Fruit fly (Drosophila melanogaster) whole organism, embryonic: Measurements from ENCODE around the gene CG31122.

Experiments used
- CG10543 ChIP-seq: fragments of 200-800 bp; sonication (Bioruptor generic); optimal IDR thresholded peaks from 3 replicates; lab custom pipeline; 2017; ENCODE audit warnings: missing biosample characterization, mild to moderate bottlenecking, missing genetic modification characterization, moderate library complexity
- CG11456 ChIP-seq: fragments of 200-800 bp; sonication (Bioruptor generic); IDR thresholded peaks from 3 replicates; pipeline ENCODE4 v1.3.6; 2022; ENCODE audit warnings: missing biosample characterization, missing genetic modification characterization
- CG12769 ChIP-seq: fragments of 200-800 bp; sonication (Bioruptor generic); optimal IDR thresholded peaks from 2 replicates; lab custom pipeline; 2019; ENCODE audit warnings: missing biosample characterization, mild to moderate bottlenecking, missing genetic modification characterization, moderate library complexity
- CG15073 ChIP-seq: fragments of 200-800 bp; sonication (Bioruptor generic); optimal IDR thresholded peaks from 2 replicates; lab custom pipeline; 2016; ENCODE audit warnings: missing biosample characterization, missing genetic modification characterization
- CG16815 ChIP-seq: fragments of 200-800 bp; sonication (Bioruptor generic); optimal IDR thresholded peaks from 3 replicates; lab custom pipeline; 2017; ENCODE audit warnings: missing biosample characterization, mild to moderate bottlenecking, missing genetic modification characterization
- CG1792 ChIP-seq: fragments of 200-800 bp; sonication (Bioruptor generic); optimal IDR thresholded peaks from 2 replicates; lab custom pipeline; 2016; ENCODE audit warnings: missing biosample characterization, missing genetic modification characterization
- CG18011 ChIP-seq: fragments of 200-800 bp; sonication (Bioruptor generic); optimal IDR thresholded peaks from 2 replicates; lab custom pipeline; 2017; ENCODE audit warnings: missing biosample characterization, missing genetic modification characterization, mild to moderate bottlenecking, moderate library complexity, missing genotype
- CG18476 ChIP-seq: fragments of 200-800 bp; sonication (Bioruptor generic); optimal IDR thresholded peaks from 2 replicates; lab custom pipeline; 2016; ENCODE audit warnings: missing biosample characterization, mild to moderate bottlenecking, missing genetic modification characterization
- CG30431 ChIP-seq: fragments of 200-800 bp; sonication (Bioruptor generic); optimal IDR thresholded peaks from 2 replicates; lab custom pipeline; 2017; ENCODE audit warnings: missing biosample characterization, missing genetic modification characterization
- CG31224 ChIP-seq: fragments of 200-800 bp; sonication (Bioruptor generic); IDR thresholded peaks from 2 replicates; pipeline ENCODE4 v1.3.6; 2022; ENCODE audit warnings: missing biosample characterization, missing genetic modification characterization
- CG4730 ChIP-seq: fragments of 200-800 bp; sonication (Bioruptor generic); IDR thresholded peaks from 2 replicates; pipeline ENCODE4 v1.3.6; 2022; ENCODE audit warnings: missing biosample characterization, missing genetic modification characterization
- CG6854 ChIP-seq: fragments of 200-800 bp; sonication (Bioruptor generic); optimal IDR thresholded peaks from 3 replicates; lab custom pipeline; 2017; ENCODE audit warnings: missing biosample characterization, mild to moderate bottlenecking, missing genetic modification characterization
- CG7963 ChIP-seq: fragments of 200-800 bp; sonication (Bioruptor generic); IDR thresholded peaks from 3 replicates; pipeline ENCODE4 v1.3.6; 2022; ENCODE audit warnings: missing biosample characterization, missing genetic modification characterization; ENCODE audit not compliant: partially characterized antibody
- CG8359 ChIP-seq: fragments of 200-800 bp; sonication (Bioruptor generic); optimal IDR thresholded peaks from 2 replicates; lab custom pipeline; 2017; ENCODE audit warnings: missing biosample characterization, mild to moderate bottlenecking, missing genetic modification characterization, borderline replicate concordance
- CG8478 ChIP-seq: fragments of >200 bp; optimal IDR thresholded peaks from 2 replicates; lab custom pipeline; 2018
- CG8765 ChIP-seq: fragments of 200-800 bp; sonication (Bioruptor generic); IDR thresholded peaks from 2 replicates; pipeline ENCODE4 v1.3.6; 2022; ENCODE audit warnings: missing biosample characterization, missing genetic modification characterization
- D19A ChIP-seq: fragments of 200-800 bp; optimal IDR thresholded peaks from 3 replicates; lab custom pipeline; 2019; ENCODE audit warnings: missing biosample characterization, mild to moderate bottlenecking, missing genetic modification characterization, moderate library complexity
- Dip2 ChIP-seq: fragments of 200-800 bp; sonication (Bioruptor generic); IDR thresholded peaks from 2 replicates; pipeline ENCODE4 v1.3.6; 2022; ENCODE audit warnings: missing biosample characterization, missing genetic modification characterization
- Doc2 ChIP-seq: fragments of 200-800 bp; sonication (Bioruptor generic); IDR thresholded peaks from 2 replicates; pipeline ENCODE4 v1.3.6; 2022; ENCODE audit warnings: missing biosample characterization, missing genetic modification characterization
- Dp ChIP-seq: fragments of 200-800 bp; sonication (Bioruptor generic); optimal IDR thresholded peaks from 2 replicates; lab custom pipeline; 2018; ENCODE audit warnings: missing biosample characterization, mild to moderate bottlenecking, missing genetic modification characterization, moderate library complexity
- E2f2 ChIP-seq: fragments of 200-800 bp; sonication (Bioruptor generic); IDR thresholded peaks from 2 replicates; pipeline ENCODE4 v1.3.6; 2022; ENCODE audit warnings: missing biosample characterization, missing genetic modification characterization
- Fer2 ChIP-seq: fragments of 200-800 bp; sonication (Bioruptor generic); optimal IDR thresholded peaks from 2 replicates; lab custom pipeline; 2018; ENCODE audit warnings: missing biosample characterization, mild to moderate bottlenecking, missing genetic modification characterization, moderate library complexity
- MBD-R2 ChIP-seq: fragments of 200-800 bp; sonication (Bioruptor generic); IDR thresholded peaks from 2 replicates; pipeline ENCODE4 v1.3.6; 2022; ENCODE audit warnings: missing biosample characterization, missing genetic modification characterization
- Max ChIP-seq: fragments of 200-800 bp; sonication (Bioruptor generic); optimal IDR thresholded peaks from 2 replicates; lab custom pipeline; 2016; ENCODE audit warnings: missing biosample characterization, mild to moderate bottlenecking, missing genetic modification characterization
- Med ChIP-seq: fragments of 200-800 bp; sonication (Bioruptor generic); peaks from one replicate; lab custom pipeline; 2016; ENCODE audit warnings: missing biosample characterization, missing genetic modification characterization, mild to moderate bottlenecking, inconsistent platforms, moderate library complexity
- Pdp1 ChIP-seq, 2 experiments: fragments of 200-800 bp; sonication (Bioruptor generic); optimal IDR thresholded peaks; 3 replicates each; lab custom pipeline; 2016; ENCODE audit warnings: missing biosample characterization in 2 of 2, missing genetic modification characterization in 2 of 2, mild to moderate bottlenecking in 1 of 2, moderate library complexity in 1 of 2
- Sox100B ChIP-seq: fragments of 200-800 bp; sonication (Bioruptor generic); optimal IDR thresholded peaks from 3 replicates; lab custom pipeline; 2018; ENCODE audit warnings: missing biosample characterization, mild to moderate bottlenecking, missing genetic modification characterization
- Sox102F ChIP-seq: fragments of 200-800 bp; sonication (Bioruptor generic); optimal IDR thresholded peaks from 2 replicates; lab custom pipeline; 2018; ENCODE audit warnings: missing biosample characterization, mild to moderate bottlenecking, missing genetic modification characterization, moderate library complexity
- ab ChIP-seq: fragments of 200-800 bp; sonication (Bioruptor generic); optimal IDR thresholded peaks from 2 replicates; lab custom pipeline; 2016; ENCODE audit warnings: missing biosample characterization, missing genetic modification characterization
- al ChIP-seq: fragments of 200-800 bp; sonication (Bioruptor generic); IDR thresholded peaks from 2 replicates; pipeline ENCODE4 v1.3.6; 2022; ENCODE audit warnings: missing biosample characterization, missing genetic modification characterization
- ap ChIP-seq: fragments of 200-800 bp; sonication (Bioruptor generic); IDR thresholded peaks from 2 replicates; pipeline ENCODE4 v1.3.6; 2022; ENCODE audit warnings: missing biosample characterization, missing genetic modification characterization
- ase ChIP-seq: fragments of 200-800 bp; sonication (Bioruptor generic); IDR thresholded peaks from 3 replicates; pipeline ENCODE4 v1.3.6; 2022; ENCODE audit warnings: missing biosample characterization, missing genetic modification characterization
- cad ChIP-seq: fragments of >200 bp; optimal IDR thresholded peaks from 2 replicates; lab custom pipeline; 2017; ENCODE audit warnings: missing biosample characterization, missing genetic modification characterization
- cwo ChIP-seq: fragments of 200-800 bp; sonication (Bioruptor generic); optimal IDR thresholded peaks from 3 replicates; lab custom pipeline; 2017; ENCODE audit warnings: missing biosample characterization, missing genetic modification characterization, mild to moderate bottlenecking, moderate library complexity, missing genetic modification reagents
- gem ChIP-seq: fragments of 200-800 bp; sonication (Bioruptor generic); optimal IDR thresholded peaks from 2 replicates; lab custom pipeline; 2019; ENCODE audit warnings: missing biosample characterization, mild to moderate bottlenecking, missing genetic modification characterization, moderate library complexity
- gsb-n ChIP-seq: fragments of 200-800 bp; sonication (Bioruptor generic); optimal IDR thresholded peaks from 3 replicates; lab custom pipeline; 2018; ENCODE audit warnings: missing biosample characterization, mild to moderate bottlenecking, missing genetic modification characterization
- h ChIP-seq: fragments of >200 bp; optimal IDR thresholded peaks from 2 replicates; lab custom pipeline; 2017
- her ChIP-seq: fragments of 200-800 bp; sonication (Bioruptor generic); optimal IDR thresholded peaks from 2 replicates; lab custom pipeline; 2016; ENCODE audit warnings: missing biosample characterization, missing genetic modification characterization
- hth ChIP-seq: fragments of >200 bp; optimal IDR thresholded peaks from 2 replicates; lab custom pipeline; 2017; ENCODE audit warnings: inconsistent platforms
- inv ChIP-seq: fragments of 200-800 bp; sonication (Bioruptor generic); IDR thresholded peaks from 2 replicates; pipeline ENCODE4 v1.3.6; 2022; ENCODE audit warnings: missing biosample characterization, missing genetic modification characterization; ENCODE audit not compliant: partially characterized antibody
- jigr1 ChIP-seq: fragments of 200-800 bp; sonication (Bioruptor generic); IDR thresholded peaks from 3 replicates; pipeline ENCODE4 v1.3.6; 2022; ENCODE audit warnings: missing biosample characterization, missing genetic modification characterization
- jumu ChIP-seq: fragments of 200-800 bp; sonication (Bioruptor generic); optimal IDR thresholded peaks from 3 replicates; lab custom pipeline; 2016; ENCODE audit warnings: missing biosample characterization, missing genetic modification characterization
- kah ChIP-seq: fragments of 200-800 bp; sonication (Bioruptor generic); optimal IDR thresholded peaks from 2 replicates; lab custom pipeline; 2018; ENCODE audit warnings: missing biosample characterization, mild to moderate bottlenecking, missing genetic modification characterization
- pfk ChIP-seq: fragments of 200-800 bp; sonication (Bioruptor generic); optimal IDR thresholded peaks from 2 replicates; lab custom pipeline; 2018; ENCODE audit warnings: missing biosample characterization, mild to moderate bottlenecking, missing genetic modification characterization, moderate library complexity
- row ChIP-seq: fragments of 200-800 bp; sonication (Bioruptor generic); IDR thresholded peaks from 3 replicates; pipeline ENCODE4 v1.3.6; 2022; ENCODE audit warnings: missing biosample characterization, missing genetic modification characterization
- slou ChIP-seq: fragments of 200-800 bp; sonication (Bioruptor generic); optimal IDR thresholded peaks from 3 replicates; lab custom pipeline; 2016; ENCODE audit warnings: missing biosample characterization, missing genetic modification characterization
- sob ChIP-seq: fragments of 200-800 bp; sonication (Bioruptor generic); IDR thresholded peaks from 2 replicates; pipeline ENCODE4 v1.3.6; 2022; ENCODE audit warnings: missing biosample characterization, missing genetic modification characterization
- ssp ChIP-seq: fragments of 200-800 bp; sonication (Bioruptor generic); IDR thresholded peaks from 2 replicates; pipeline ENCODE4 v1.3.6; 2022; ENCODE audit warnings: missing biosample characterization, missing genetic modification characterization
- sug ChIP-seq: fragments of 200-800 bp; optimal IDR thresholded peaks from 2 replicates; lab custom pipeline; 2019; ENCODE audit warnings: missing biosample characterization, mild to moderate bottlenecking, missing genetic modification characterization, moderate library complexity
- tgo ChIP-seq: fragments of 200-800 bp; sonication (Bioruptor generic); IDR thresholded peaks from 3 replicates; pipeline ENCODE4 v1.3.6; 2022; ENCODE audit warnings: missing biosample characterization, missing genetic modification characterization

Gene CG31122

dm6 chr3R:18422446-18422845, 9.8 kb upstream of the CG31122 start (continued):
- TF ChIP-seq Fer2 (tag; lab: Kevin White, UChicago), result no peak
- TF ChIP-seq MBD-R2 (GFP tag; lab: Robert Waterston, UW), result no peak
- TF ChIP-seq al, result no peak
- TF ChIP-seq CG8478 (lab: Kevin White, UChicago), result peak; percentile 70
- no peak for TF ChIP-seq CG11456 (GFP tag; lab: Robert Waterston, UW)

- TF ChIP-seq CG10543 (GFP tag; lab: Kevin White, UChicago), result no peak
- TF ChIP-seq CG18476, result no peak
- peak; percentile 61 for TF ChIP-seq Med (GFP tag; lab: Kevin White, UChicago)
- no peak for TF ChIP-seq Sox100B
- no peak for TF ChIP-seq CG8359 (GFP tag; lab: Kevin White, UChicago)
- TF ChIP-seq jigr1, result no peak
- no peak for TF ChIP-seq cwo (GFP tag; lab: Kevin White, UChicago)
- no peak for TF ChIP-seq tgo (GFP tag; lab: Robert Waterston, UW)
- TF ChIP-seq ase, result 0 out of 3 replicates have a peak, but pooled peaks have one; percentile 29
- TF ChIP-seq CG31224, result no peak
- peak; percentile 8 for TF ChIP-seq Dp (GFP tag; lab: Kevin White, UChicago)
- TF ChIP-seq CG30431 (GFP tag; lab: Kevin White, UChicago), result no peak
- peak; percentile 43; the same call in 1 of the 2 replicates for TF ChIP-seq E2f2 (GFP tag; lab: Robert Waterston, UW)
- no peak for TF ChIP-seq Max (GFP tag; lab: Kevin White, UChicago)
- no peak for TF ChIP-seq D19A (tag; lab: Kevin White, UChicago)
- TF ChIP-seq CG12769 (tag; lab: Kevin White, UChicago), result peak; percentile 62
- peak; percentile 13 for TF ChIP-seq kah (GFP tag; lab: Kevin White, UChicago)
- TF ChIP-seq CG4730, result no peak
- TF ChIP-seq inv (GFP tag; lab: Robert Waterston, UW), result no peak
- 0 out of 3 replicates have a peak, but pooled peaks have one; percentile 7 for TF ChIP-seq CG7963 (GFP tag; lab: Robert Waterston, UW)
- no peak for TF ChIP-seq CG1792 (GFP tag; lab: Kevin White, UChicago)
- TF ChIP-seq Sox102F (GFP tag; lab: Kevin White, UChicago), result no peak
- peak in 1 of 2 experiments; percentile 92 for TF ChIP-seq Pdp1 (GFP tag; optimal IDR thresholded peaks at IDR 0.05; lab: Kevin White, UChicago)
Measured at dm6 chr3R:18411205-18411749, 1.4 kb downstream of the CG31122 start, which contains the start of gene CG10864. Gene CG10864, minus strand, starts transcription at chr3R:18411631.

- TF ChIP-seq CG6854 (GFP tag; lab: Kevin White, UChicago) (no peak), CG8765 (GFP tag; lab: Robert Waterston, UW) (no peak), gem (tag; lab: Kevin White, UChicago) (peak; percentile 72), gsb-n (no peak), CG18011 (peak; percentile 57), CG15073 (no peak), ssp (no peak), Dip2 (GFP tag; lab: Robert Waterston, UW) (no peak), ase (no peak), slou (GFP tag; lab: Kevin White, UChicago) (no peak), h (lab: Kevin White, UChicago) (no peak), Doc2 (GFP tag; lab: Robert Waterston, UW) (no peak), pfk (GFP tag; lab: Kevin White, UChicago) (no peak), row (GFP tag; lab: Robert Waterston, UW) (peak; percentile 85), ab (no peak), hth (lab: Kevin White, UChicago) (no peak), her (GFP tag; lab: Kevin White, UChicago) (peak; percentile 63), CG16815 (GFP tag; lab: Kevin White, UChicago) (no peak), sob (GFP tag; lab: Robert Waterston, UW) (peak; percentile 58; the same call in 1 of the 2 replicates), jumu (GFP tag; lab: Kevin White, UChicago) (peak; percentile 37), cad (GFP tag; lab: Kevin White, UChicago) (no peak), sug (tag; lab: Kevin White, UChicago) (peak; percentile 65), ap (GFP tag; lab: Robert Waterston, UW) (no peak)
Measured at dm6 chr3R:18404713-18405112, 8.0 kb downstream of the CG31122 start, which contains the start of gene CG7685. Gene CG7685, plus strand, starts transcription at chr3R:18404940.
